Fruit fly (Drosophila melanogaster): ENCODE measurements around the gene scpr-B.

DNA sequence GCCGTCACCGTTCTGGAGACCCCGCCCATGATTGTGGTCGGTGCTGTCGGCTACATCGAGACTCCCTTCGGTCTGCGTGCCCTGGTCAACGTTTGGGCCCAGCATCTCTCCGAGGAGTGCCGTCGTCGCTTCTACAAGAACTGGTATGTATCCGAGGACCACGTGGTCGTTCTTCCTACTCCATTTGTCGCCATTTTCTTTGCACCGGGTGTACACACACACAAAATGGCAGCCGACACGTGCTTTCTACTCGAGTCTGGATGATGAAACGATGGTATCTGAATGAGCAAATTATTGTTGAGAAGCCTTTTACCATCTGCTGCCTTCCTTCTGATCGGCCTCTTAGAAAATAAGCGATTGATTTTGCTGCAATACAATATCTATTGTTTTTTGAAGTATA lies 18.2 kb downstream of the scpr-B start:
- TF ChIP-seq CG8478 (optimal IDR thresholded peaks at IDR 0.05) (no peak), CTCF (optimal IDR thresholded peaks at IDR 0.05) (no peak)
